Fruit fly (Drosophila melanogaster) whole organism, prepupa: ENCODE data around the gene meng.

Source experiments
- CG10669 ChIP-seq: fragments of 200-800 bp; sonication (Bioruptor generic); optimal IDR thresholded peaks from 3 replicates; lab custom pipeline; 2018; ENCODE audit warnings: missing biosample characterization, mild to moderate bottlenecking, missing genetic modification characterization, moderate library complexity
- CG11762 ChIP-seq: fragments of 200-800 bp; sonication (Bioruptor generic); optimal IDR thresholded peaks from 3 replicates; lab custom pipeline; 2016; ENCODE audit warnings: missing biosample characterization, missing genetic modification characterization; ENCODE audit not compliant: insufficient read depth
- CG11902 ChIP-seq: fragments of 200-800 bp; sonication (Bioruptor generic); optimal IDR thresholded peaks from 3 replicates; lab custom pipeline; 2016; ENCODE audit warnings: missing biosample characterization, missing genetic modification characterization
- CG15336 ChIP-seq: fragments of 200-800 bp; sonication (Bioruptor generic); IDR thresholded peaks from 2 replicates; pipeline ENCODE4 v1.3.6; 2022; ENCODE audit warnings: missing biosample characterization, missing genetic modification characterization
- CG1621 ChIP-seq: fragments of 200-800 bp; sonication (Bioruptor generic); optimal IDR thresholded peaks from 3 replicates; lab custom pipeline; 2018; ENCODE audit warnings: missing biosample characterization, mild to moderate bottlenecking, missing genetic modification characterization
- CG16779 ChIP-seq: fragments of 200-800 bp; sonication (Bioruptor generic); optimal IDR thresholded peaks from 3 replicates; lab custom pipeline; 2017; ENCODE audit warnings: missing biosample characterization, mild to moderate bottlenecking, missing genetic modification characterization
- CG3032 ChIP-seq: fragments of 200-800 bp; optimal IDR thresholded peaks from 2 replicates; lab custom pipeline; 2019; ENCODE audit warnings: missing biosample characterization, mild to moderate bottlenecking, missing genetic modification characterization, moderate library complexity
- CG31627 ChIP-seq: fragments of 200-800 bp; sonication (Bioruptor generic); optimal IDR thresholded peaks from 3 replicates; lab custom pipeline; 2016; ENCODE audit warnings: missing biosample characterization, missing genetic modification characterization
- CG32006 ChIP-seq: fragments of 200-800 bp; sonication (Bioruptor generic); optimal IDR thresholded peaks from 3 replicates; lab custom pipeline; 2017; ENCODE audit warnings: missing biosample characterization, mild to moderate bottlenecking, missing genetic modification characterization
- CG3919 ChIP-seq: fragments of 200-800 bp; sonication (Bioruptor generic); optimal IDR thresholded peaks from 3 replicates; lab custom pipeline; 2016; ENCODE audit warnings: missing biosample characterization, missing genetic modification characterization
- CG4318 ChIP-seq: fragments of 200-800 bp; sonication (Bioruptor generic); optimal IDR thresholded peaks from 3 replicates; lab custom pipeline; 2017; ENCODE audit warnings: missing biosample characterization, mild to moderate bottlenecking, missing genetic modification characterization
- CG6276 ChIP-seq: fragments of 200-800 bp; sonication (Bioruptor generic); optimal IDR thresholded peaks from 2 replicates; lab custom pipeline; 2017; ENCODE audit warnings: missing biosample characterization, mild to moderate bottlenecking, missing genetic modification characterization
- CG6808 ChIP-seq: fragments of 200-800 bp; sonication (Bioruptor generic); optimal IDR thresholded peaks from 3 replicates; lab custom pipeline; 2017; ENCODE audit warnings: missing biosample characterization, missing genetic modification characterization, mild to moderate bottlenecking, moderate library complexity, missing genetic modification reagents
- CG6854 ChIP-seq: fragments of 200-800 bp; sonication (Bioruptor generic); optimal IDR thresholded peaks from 2 replicates; lab custom pipeline; 2017; ENCODE audit warnings: missing biosample characterization, mild to moderate bottlenecking, missing genetic modification characterization
- CG7368 ChIP-seq: fragments of 200-800 bp; sonication (Bioruptor generic); optimal IDR thresholded peaks from 3 replicates; lab custom pipeline; 2016; ENCODE audit warnings: missing biosample characterization, missing genetic modification characterization
- CG8319 ChIP-seq: fragments of 200-800 bp; sonication (Bioruptor generic); optimal IDR thresholded peaks from 3 replicates; lab custom pipeline; 2016; ENCODE audit warnings: missing biosample characterization, missing genetic modification characterization
- CG8632 ChIP-seq: fragments of 200-800 bp; sonication (Bioruptor generic); optimal IDR thresholded peaks from 3 replicates; lab custom pipeline; 2016; ENCODE audit warnings: missing biosample characterization, missing genetic modification characterization
- Eip75B ChIP-seq: fragments of 200-800 bp; sonication (Bioruptor generic); optimal IDR thresholded peaks from 3 replicates; lab custom pipeline; 2016; ENCODE audit warnings: missing biosample characterization, missing genetic modification characterization
- Eip78C ChIP-seq: fragments of 200-800 bp; sonication (Bioruptor generic); peaks from one replicate; lab custom pipeline; 2016; ENCODE audit warnings: missing biosample characterization, missing genetic modification characterization
- Eip93F ChIP-seq: fragments of 200-800 bp; sonication (Bioruptor generic); optimal IDR thresholded peaks from 2 replicates; lab custom pipeline; 2016; ENCODE audit warnings: missing biosample characterization, mild to moderate bottlenecking, missing genetic modification characterization
- Ets21C ChIP-seq: fragments of 200-800 bp; sonication (Bioruptor generic); optimal IDR thresholded peaks from 3 replicates; lab custom pipeline; 2016; ENCODE audit warnings: missing biosample characterization, missing genetic modification characterization
- Gug ChIP-seq: fragments of 200-800 bp; sonication (Bioruptor generic); IDR thresholded peaks from 2 replicates; pipeline ENCODE4 v1.3.6; 2022; ENCODE audit warnings: missing biosample characterization, missing genetic modification characterization
- Hr38 ChIP-seq: sonication (Bioruptor generic); optimal IDR thresholded peaks from 2 replicates; lab custom pipeline; 2016; ENCODE audit warnings: missing biosample characterization, missing genetic modification characterization
- Hr39 ChIP-seq: fragments of 200-800 bp; sonication (Bioruptor generic); optimal IDR thresholded peaks from 2 replicates; lab custom pipeline; 2016; ENCODE audit warnings: missing biosample characterization, missing genetic modification characterization
- Hr4 ChIP-seq: fragments of 200-800 bp; sonication (Bioruptor generic); optimal IDR thresholded peaks from 3 replicates; lab custom pipeline; 2016; ENCODE audit warnings: missing biosample characterization, missing genetic modification characterization
- Lpt ChIP-seq: fragments of 200-800 bp; sonication (Bioruptor generic); optimal IDR thresholded peaks from 3 replicates; lab custom pipeline; 2016; ENCODE audit warnings: missing biosample characterization, missing genetic modification characterization
- Met ChIP-seq: fragments of 200-800 bp; sonication (Bioruptor generic); optimal IDR thresholded peaks from 3 replicates; lab custom pipeline; 2016; ENCODE audit warnings: missing biosample characterization, missing genetic modification characterization
- OdsH ChIP-seq: fragments of 200-800 bp; sonication (Bioruptor generic); optimal IDR thresholded peaks from 3 replicates; lab custom pipeline; 2016; ENCODE audit warnings: missing biosample characterization, missing genetic modification characterization
- Smox ChIP-seq: fragments of 200-800 bp; sonication (Bioruptor generic); optimal IDR thresholded peaks from 3 replicates; lab custom pipeline; 2016; ENCODE audit warnings: missing biosample characterization, missing genetic modification characterization
- Sox102F ChIP-seq: fragments of 200-800 bp; sonication (Bioruptor generic); optimal IDR thresholded peaks from 2 replicates; lab custom pipeline; 2016; ENCODE audit warnings: missing biosample characterization, mild to moderate bottlenecking, missing genetic modification characterization
- Sox15 ChIP-seq: fragments of 200-800 bp; sonication (Bioruptor generic); optimal IDR thresholded peaks from 3 replicates; lab custom pipeline; 2016; ENCODE audit warnings: missing biosample characterization, missing genetic modification characterization
- achi ChIP-seq: fragments of 200-800 bp; sonication (Bioruptor generic); optimal IDR thresholded peaks from 3 replicates; lab custom pipeline; 2016; ENCODE audit warnings: missing biosample characterization, missing genetic modification characterization
- acj6 ChIP-seq: fragments of 200-800 bp; sonication (Bioruptor generic); optimal IDR thresholded peaks from 3 replicates; lab custom pipeline; 2016; ENCODE audit warnings: missing biosample characterization, missing genetic modification characterization
- eg ChIP-seq: fragments of 200-800 bp; sonication (Bioruptor generic); IDR thresholded peaks from 3 replicates; pipeline ENCODE4 v1.3.6; 2022; ENCODE audit warnings: missing biosample characterization, missing genetic modification characterization
- esn ChIP-seq: fragments of 200-800 bp; sonication (Bioruptor generic); optimal IDR thresholded peaks from 2 replicates; lab custom pipeline; 2016; ENCODE audit warnings: missing biosample characterization, mild to moderate bottlenecking, missing genetic modification characterization, moderate library complexity
- fd59A ChIP-seq: fragments of 200-800 bp; sonication (Bioruptor generic); optimal IDR thresholded peaks from 2 replicates; lab custom pipeline; 2017; ENCODE audit warnings: missing biosample characterization, mild to moderate bottlenecking, missing genetic modification characterization, missing genetic modification reagents
- fd85E ChIP-seq: fragments of 200-800 bp; sonication (Bioruptor generic); optimal IDR thresholded peaks from 3 replicates; lab custom pipeline; 2016; ENCODE audit warnings: missing biosample characterization, missing genetic modification characterization
- fkh ChIP-seq: fragments of 200-800 bp; sonication (Bioruptor generic); optimal IDR thresholded peaks from 3 replicates; lab custom pipeline; 2017; ENCODE audit warnings: missing biosample characterization, mild to moderate bottlenecking, missing genetic modification characterization, moderate library complexity
- pdm3 ChIP-seq: fragments of 200-800 bp; sonication (Bioruptor generic); optimal IDR thresholded peaks from 3 replicates; lab custom pipeline; 2016; ENCODE audit warnings: missing biosample characterization, missing genetic modification characterization
- salr ChIP-seq, 2 experiments: fragments of 200-800 bp; sonication (Bioruptor generic); optimal IDR thresholded peaks; 3 replicates each; lab custom pipeline; 2016 to 2018; ENCODE audit warnings: missing biosample characterization in 2 of 2, missing genetic modification characterization in 2 of 2, mild to moderate bottlenecking in 1 of 2
- spab ChIP-seq: fragments of 200-800 bp; sonication (Bioruptor generic); optimal IDR thresholded peaks from 2 replicates; lab custom pipeline; 2017; ENCODE audit warnings: missing biosample characterization, mild to moderate bottlenecking, missing genetic modification characterization, missing genetic modification reagents
- ss ChIP-seq, 2 experiments: fragments of 200-800 bp; sonication (Bioruptor generic); optimal IDR thresholded peaks; 2 replicates in 1 of 2; 3 replicates in 1 of 2; lab custom pipeline; 2017 to 2018; ENCODE audit warnings: mild to moderate bottlenecking in 2 of 2, missing biosample characterization in 2 of 2, missing genetic modification characterization in 2 of 2, moderate library complexity in 1 of 2
- svp ChIP-seq: fragments of 200-800 bp; sonication (Bioruptor generic); peaks from one replicate; lab custom pipeline; 2016; ENCODE audit warnings: missing biosample characterization, missing genetic modification characterization
- topi ChIP-seq: fragments of 200-800 bp; sonication (Bioruptor generic); optimal IDR thresholded peaks from 3 replicates; lab custom pipeline; 2016; ENCODE audit warnings: missing biosample characterization, missing genetic modification characterization
- vri ChIP-seq: fragments of 200-800 bp; sonication (Bioruptor generic); optimal IDR thresholded peaks from 3 replicates; lab custom pipeline; 2016; ENCODE audit warnings: missing biosample characterization, mild to moderate bottlenecking, missing genetic modification characterization

The meng gene

dm6 chr2L:6786674-6787028 is 44.3 kb downstream of the meng start, which contains the start of gene nrv1:
TSS of gene nrv1 (minus strand) at chr2L:6786861.
- TF ChIP-seq eg, result no peak
- no peak for TF ChIP-seq Met (GFP tag; lab: Kevin White, UChicago)
- TF ChIP-seq vri (GFP tag; lab: Kevin White, UChicago), result no peak
- TF ChIP-seq ss (GFP tag; optimal IDR thresholded peaks at IDR 0.05; lab: Kevin White, UChicago), result no peak
- no peak for TF ChIP-seq Eip93F (GFP tag; lab: Kevin White, UChicago)
- no peak for TF ChIP-seq Eip75B
- no peak for TF ChIP-seq CG8319
- TF ChIP-seq salr (GFP tag; optimal IDR thresholded peaks at IDR 0.05; lab: Kevin White, UChicago), result no peak
- TF ChIP-seq CG11762 (GFP tag; lab: Kevin White, UChicago), result no peak
- TF ChIP-seq fd85E (GFP tag; lab: Kevin White, UChicago), result no peak
- TF ChIP-seq Ets21C (GFP tag; lab: Kevin White, UChicago), result no peak
- TF ChIP-seq svp (GFP tag; lab: Kevin White, UChicago), result no peak
- TF ChIP-seq CG1621 (tag; lab: Kevin White, UChicago), result no peak
- TF ChIP-seq CG15336 (GFP tag; lab: Robert Waterston, UW), result no peak
- no peak for TF ChIP-seq OdsH (GFP tag; lab: Kevin White, UChicago)
- TF ChIP-seq CG4318 (GFP tag; lab: Kevin White, UChicago), result no peak
- no peak for TF ChIP-seq CG32006 (GFP tag; lab: Kevin White, UChicago)

- TF ChIP-seq fd85E (GFP tag; lab: Kevin White, UChicago) (peak; percentile 67), esn (GFP tag; lab: Kevin White, UChicago) (peak; percentile 97), ss (GFP tag; optimal IDR thresholded peaks at IDR 0.05; lab: Kevin White, UChicago) (peak; percentile 82 to 87), CG3032 (tag; lab: Kevin White, UChicago) (peak; percentile 93), Hr39 (peak; percentile 96), CG3919 (GFP tag; lab: Kevin White, UChicago) (peak; percentile 94), eg (peak; percentile 89), CG6276 (GFP tag; lab: Kevin White, UChicago) (peak; percentile 94), Sox102F (peak; percentile 92), Lpt (peak; percentile 89), CG1621 (tag; lab: Kevin White, UChicago) (peak; percentile 80), achi (GFP tag; lab: Kevin White, UChicago) (peak; percentile 93), CG4318 (GFP tag; lab: Kevin White, UChicago) (peak; percentile 95), svp (GFP tag; lab: Kevin White, UChicago) (peak; percentile 99), fkh (GFP tag; lab: Kevin White, UChicago) (peak; percentile 99), CG16779 (tag; lab: Kevin White, UChicago) (peak; percentile 91), CG6854 (GFP tag; lab: Kevin White, UChicago) (peak; percentile 84), CG8632 (peak; percentile 94), CG11902 (GFP tag; lab: Kevin White, UChicago) (peak; percentile 96), pdm3 (GFP tag; lab: Kevin White, UChicago) (peak; percentile 96), topi (GFP tag; lab: Kevin White, UChicago) (peak; percentile 95), Hr4 (peak; percentile 97), Eip78C (GFP tag; lab: Kevin White, UChicago) (peak; percentile 99), Eip75B (peak; percentile 96), acj6 (GFP tag; lab: Kevin White, UChicago) (peak; percentile 94), salr (GFP tag; optimal IDR thresholded peaks at IDR 0.05; lab: Kevin White, UChicago) (peak; percentile 62 to 99), CG10669 (peak; percentile 92), OdsH (GFP tag; lab: Kevin White, UChicago) (peak; percentile 96), Hr38 (GFP tag; lab: Kevin White, UChicago) (no peak), CG31627 (GFP tag; lab: Kevin White, UChicago) (peak; percentile 96), CG6808 (GFP tag; lab: Kevin White, UChicago) (peak; percentile 96), vri (GFP tag; lab: Kevin White, UChicago) (peak; percentile 72), Smox (GFP tag; lab: Kevin White, UChicago) (peak; percentile 91), spab (GFP tag; lab: Kevin White, UChicago) (peak; percentile 94), Gug (GFP tag; lab: Robert Waterston, UW) (peak; percentile 82), Sox15 (GFP tag; lab: Kevin White, UChicago) (peak; percentile 95), CG32006 (GFP tag; lab: Kevin White, UChicago) (peak; percentile 98), fd59A (GFP tag; lab: Kevin White, UChicago) (peak; percentile 93), Met (GFP tag; lab: Kevin White, UChicago) (peak; percentile 94), CG7368 (GFP tag; lab: Kevin White, UChicago) (peak; percentile 88)
Observed at dm6 chr2L:6787029-6787972, 45.0 kb downstream of the meng start.
